Fruit fly (Drosophila melanogaster): Measurements from ENCODE around the gene CG33927.

CG33927 gene

DNA sequence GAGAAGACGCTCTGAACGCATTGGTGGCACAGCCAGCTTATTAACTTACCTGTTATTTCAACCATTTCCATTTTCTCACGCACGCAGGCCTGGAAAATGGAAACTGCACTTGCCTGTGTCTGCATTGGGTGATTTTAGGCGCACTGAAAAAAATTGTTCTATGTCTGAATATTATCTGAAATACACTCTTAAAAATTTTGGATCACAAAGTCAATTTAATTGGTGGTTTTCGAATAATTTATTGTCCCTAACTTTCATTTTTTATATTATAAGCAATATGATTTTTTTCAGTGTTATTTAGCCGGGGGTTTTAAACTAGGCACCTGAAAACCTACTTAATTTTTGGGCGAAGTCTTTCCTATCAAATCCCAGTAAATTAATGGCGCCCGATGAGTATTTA is 27.3 kb downstream of the CG33927 start:
- TF ChIP-seq EcR (GFP tag; optimal IDR thresholded peaks at IDR 0.05) (no peak), Dll (optimal IDR thresholded peaks at IDR 0.05) (no peak), pan (optimal IDR thresholded peaks at IDR 0.05) (no peak), CG8478 (optimal IDR thresholded peaks at IDR 0.05) (no peak), psq (optimal IDR thresholded peaks at IDR 0.05) (no peak), usp (GFP tag; optimal IDR thresholded peaks at IDR 0.05) (no peak)

DNA sequence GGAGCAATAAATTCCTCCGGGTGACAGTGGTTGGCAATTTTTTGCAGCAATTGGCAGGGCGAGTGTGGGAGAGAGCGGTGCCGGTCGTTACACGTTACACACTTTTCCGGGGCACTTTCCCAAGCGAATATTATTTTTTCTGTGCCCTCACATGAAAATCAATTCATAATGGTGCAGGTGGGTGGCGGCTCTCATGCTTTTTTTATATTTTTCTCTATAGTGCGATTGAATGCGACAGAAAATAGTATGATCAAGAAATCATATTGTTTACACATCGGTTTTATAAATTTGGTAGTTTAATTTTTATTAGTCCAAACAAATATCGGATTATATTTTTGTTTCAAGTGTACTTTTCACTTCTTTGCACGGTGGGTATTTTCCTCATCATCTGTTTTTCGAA is 28.8 kb downstream of the CG33927 start:
- TF ChIP-seq EcR (GFP tag; optimal IDR thresholded peaks at IDR 0.05): no peak
- TF ChIP-seq Dll (optimal IDR thresholded peaks at IDR 0.05): no peak
- TF ChIP-seq psq (optimal IDR thresholded peaks at IDR 0.05): no peak
- no peak for TF ChIP-seq pan (optimal IDR thresholded peaks at IDR 0.05)
- TF ChIP-seq CG8478 (optimal IDR thresholded peaks at IDR 0.05): no peak
- no peak for TF ChIP-seq usp (GFP tag; optimal IDR thresholded peaks at IDR 0.05)

DNA sequence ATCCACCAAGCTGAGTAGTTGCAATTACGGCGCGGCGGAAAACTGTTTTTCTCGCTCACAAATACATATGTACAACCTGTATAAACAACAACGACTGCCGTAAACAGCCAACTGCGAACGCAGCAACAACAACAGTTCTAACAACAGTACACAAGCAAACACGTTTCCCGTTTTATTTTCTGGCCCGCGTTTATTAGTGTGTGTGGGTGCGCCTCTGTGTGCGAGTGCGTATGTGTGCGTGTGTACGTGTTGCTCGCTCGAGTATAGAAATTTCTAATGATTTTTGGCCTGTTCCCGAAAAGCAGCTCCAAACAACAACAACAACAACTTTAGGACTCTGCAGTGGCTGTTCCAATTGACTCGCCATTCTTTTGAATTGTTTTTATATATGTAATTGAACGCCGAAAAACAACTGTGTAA is 30.5 kb downstream of the CG33927 start:
- TF ChIP-seq psq (optimal IDR thresholded peaks at IDR 0.05) (no peak), CG8478 (optimal IDR thresholded peaks at IDR 0.05) (no peak), EcR (GFP tag; optimal IDR thresholded peaks at IDR 0.05) (no peak), pan (optimal IDR thresholded peaks at IDR 0.05) (no peak), usp (GFP tag; optimal IDR thresholded peaks at IDR 0.05) (no peak), Dll (optimal IDR thresholded peaks at IDR 0.05) (no peak)

DNA sequence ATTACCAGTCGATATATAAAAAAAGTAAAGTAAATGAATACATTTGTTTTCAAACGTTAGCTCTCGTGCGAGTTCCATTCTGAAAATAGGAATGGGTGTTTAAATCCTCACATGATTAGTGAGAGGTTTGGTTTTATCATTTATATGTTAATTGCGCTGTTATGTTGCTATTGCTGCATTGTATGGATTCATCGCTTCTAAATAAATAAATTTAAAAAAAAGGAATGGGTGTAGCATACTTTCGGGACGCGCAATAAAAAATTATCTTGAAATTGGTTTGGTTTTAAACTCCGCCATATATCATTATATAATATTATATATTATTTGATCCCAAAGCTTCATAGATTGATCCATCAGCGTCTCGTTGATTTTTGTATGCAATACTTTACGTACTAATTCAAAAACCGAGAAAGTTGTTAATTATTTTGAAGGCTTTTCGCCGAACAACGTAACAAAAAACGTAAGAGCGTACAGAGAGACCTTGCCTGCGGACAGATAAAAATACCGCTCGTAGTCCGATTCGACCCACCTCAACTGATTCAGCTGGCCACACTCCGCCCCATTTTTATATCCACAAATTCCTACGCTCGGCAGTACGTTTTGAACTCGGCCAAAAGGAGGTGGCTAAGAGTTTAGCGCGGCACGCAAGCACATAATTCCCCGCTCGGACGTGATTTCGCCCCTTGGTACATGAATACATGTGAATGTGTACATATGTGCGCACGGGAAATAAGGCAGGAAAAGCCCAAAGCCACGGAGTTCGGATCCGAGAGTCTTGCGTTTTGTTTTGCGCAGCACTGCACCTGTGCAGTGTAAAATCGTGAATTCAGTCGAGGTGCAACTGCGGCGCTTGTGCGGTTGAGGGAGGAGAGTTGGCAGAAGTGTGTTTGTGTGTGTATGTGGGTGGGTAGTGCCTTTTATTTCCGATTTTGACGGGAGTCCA is 31.1 kb downstream of the CG33927 start, which contains the start of gene smash:
Gene smash (plus strand): TSS at position 589 of the 943 bp plus-strand sequence.
- TF ChIP-seq EcR (GFP tag; optimal IDR thresholded peaks at IDR 0.05) (no peak), pan (optimal IDR thresholded peaks at IDR 0.05) (no peak), psq (optimal IDR thresholded peaks at IDR 0.05) (no peak), CG8478 (optimal IDR thresholded peaks at IDR 0.05) (no peak), usp (GFP tag; optimal IDR thresholded peaks at IDR 0.05) (no peak), Dll (optimal IDR thresholded peaks at IDR 0.05) (no peak)

DNA sequence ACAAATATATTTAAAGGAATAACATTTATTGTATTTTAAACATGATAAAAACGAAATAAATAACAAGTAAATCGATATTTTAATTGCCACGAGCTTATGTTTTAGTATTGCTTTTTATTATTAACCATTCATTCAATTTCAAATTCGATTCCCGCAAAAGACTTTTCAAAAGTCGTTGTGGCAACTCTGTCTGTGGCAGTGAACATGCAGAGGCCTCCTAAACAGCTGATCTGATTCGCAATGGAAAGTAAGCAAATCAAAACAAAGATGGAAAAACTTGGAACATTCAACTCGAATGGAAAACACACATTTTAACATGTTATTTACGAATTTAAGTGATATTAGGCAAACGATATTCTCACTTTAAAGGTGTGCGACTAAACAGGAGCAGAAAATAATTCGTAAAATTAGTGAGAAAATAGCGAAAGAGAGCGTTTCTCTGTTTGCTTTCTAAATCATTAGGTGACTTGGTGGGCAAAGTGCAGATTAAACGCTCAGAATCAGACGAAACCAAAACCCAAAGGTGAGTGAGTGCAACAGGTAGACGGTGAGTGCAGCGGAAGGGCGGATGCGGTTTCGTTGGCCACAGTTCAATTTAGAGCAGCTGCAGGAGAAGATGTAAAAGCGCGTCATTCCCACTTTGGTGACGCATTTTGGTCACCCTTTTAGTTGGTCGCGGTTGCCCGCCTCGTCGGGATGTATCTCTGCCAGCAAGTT is 35.7 kb downstream of the CG33927 start, which contains the start of gene spartin:
Gene spartin (plus strand): TSS at position 244 of the 717 bp plus-strand sequence.
- TF ChIP-seq CG8478 (optimal IDR thresholded peaks at IDR 0.05): no peak
- no peak for TF ChIP-seq EcR (GFP tag; optimal IDR thresholded peaks at IDR 0.05)
- TF ChIP-seq Dll (optimal IDR thresholded peaks at IDR 0.05): no peak
- TF ChIP-seq psq (optimal IDR thresholded peaks at IDR 0.05): no peak
- TF ChIP-seq usp (GFP tag; optimal IDR thresholded peaks at IDR 0.05): no peak
- no peak for TF ChIP-seq pan (optimal IDR thresholded peaks at IDR 0.05)

DNA sequence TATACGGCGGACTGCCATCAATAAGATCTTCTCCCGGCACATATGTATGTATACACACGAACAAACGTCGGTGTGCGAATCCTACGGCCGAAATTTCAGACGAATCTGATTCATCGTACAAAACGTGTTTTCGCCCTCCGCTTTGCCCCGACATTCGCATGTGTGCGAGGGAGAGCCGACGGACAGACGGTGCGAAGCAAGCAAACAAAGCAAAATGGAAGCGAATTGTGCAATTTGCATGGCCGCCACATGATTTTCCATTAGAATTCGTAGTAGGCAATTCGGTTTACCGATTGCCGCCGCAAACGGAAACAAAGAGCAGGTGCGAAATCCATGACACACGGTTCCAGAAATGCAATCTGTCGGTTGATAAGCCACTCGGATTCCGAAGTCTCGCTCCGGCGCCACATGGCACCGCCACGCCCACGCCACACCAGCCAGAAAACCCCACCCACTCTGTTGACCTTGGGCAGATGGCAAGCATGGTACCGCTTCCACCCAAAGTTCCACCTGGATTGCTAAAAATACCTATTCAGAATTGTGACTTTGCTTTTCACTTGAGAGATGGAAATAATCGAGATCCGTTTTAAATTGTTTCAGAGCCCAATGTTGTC is 40.4 kb downstream of the CG33927 start:
- no peak for TF ChIP-seq Dll (optimal IDR thresholded peaks at IDR 0.05)
- TF ChIP-seq CG8478 (optimal IDR thresholded peaks at IDR 0.05): no peak
- TF ChIP-seq EcR (GFP tag; optimal IDR thresholded peaks at IDR 0.05): no peak
- no peak for TF ChIP-seq pan (optimal IDR thresholded peaks at IDR 0.05)
- no peak for TF ChIP-seq psq (optimal IDR thresholded peaks at IDR 0.05)
- no peak for TF ChIP-seq usp (GFP tag; optimal IDR thresholded peaks at IDR 0.05)

DNA sequence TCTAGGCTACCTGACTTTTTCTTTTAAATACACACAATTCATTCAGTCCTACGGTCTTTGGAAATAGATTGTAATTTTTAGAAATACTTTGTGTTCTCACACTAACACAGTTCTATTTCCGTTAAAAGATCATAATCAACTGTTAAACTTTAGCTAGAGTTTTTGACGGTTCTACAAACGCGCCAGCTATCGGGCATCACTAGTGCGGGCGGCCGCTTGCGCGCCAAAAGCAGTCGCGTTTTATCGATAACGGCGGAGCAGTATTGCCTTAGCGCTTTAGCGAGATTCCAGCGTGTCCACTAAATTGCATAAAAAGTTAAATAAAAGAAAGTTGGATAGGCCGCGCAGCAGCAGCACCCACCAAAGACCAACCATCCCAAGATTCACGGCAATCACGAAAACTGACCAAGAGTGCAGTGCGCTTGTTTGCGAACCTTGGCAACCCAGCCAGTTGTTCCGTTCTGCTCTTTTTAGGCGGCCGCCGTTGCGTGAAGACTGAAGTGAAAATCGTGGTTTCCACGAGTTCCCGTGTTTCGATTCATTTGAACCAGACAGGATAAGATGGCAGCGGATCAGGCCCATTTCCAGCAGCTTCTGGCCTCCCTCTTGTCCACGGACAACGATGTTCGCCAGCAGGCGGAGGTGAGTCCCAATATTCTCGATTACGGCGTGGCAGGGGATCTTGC is 41.1 kb downstream of the CG33927 start, which contains the start of gene Karybeta3:
Gene Karybeta3 (plus strand): TSS at position 51 of the 686 bp plus-strand sequence.
- no peak for TF ChIP-seq usp (GFP tag; optimal IDR thresholded peaks at IDR 0.05)
- no peak for TF ChIP-seq psq (optimal IDR thresholded peaks at IDR 0.05)
- TF ChIP-seq pan (optimal IDR thresholded peaks at IDR 0.05): no peak
- TF ChIP-seq Dll (optimal IDR thresholded peaks at IDR 0.05): no peak

DNA sequence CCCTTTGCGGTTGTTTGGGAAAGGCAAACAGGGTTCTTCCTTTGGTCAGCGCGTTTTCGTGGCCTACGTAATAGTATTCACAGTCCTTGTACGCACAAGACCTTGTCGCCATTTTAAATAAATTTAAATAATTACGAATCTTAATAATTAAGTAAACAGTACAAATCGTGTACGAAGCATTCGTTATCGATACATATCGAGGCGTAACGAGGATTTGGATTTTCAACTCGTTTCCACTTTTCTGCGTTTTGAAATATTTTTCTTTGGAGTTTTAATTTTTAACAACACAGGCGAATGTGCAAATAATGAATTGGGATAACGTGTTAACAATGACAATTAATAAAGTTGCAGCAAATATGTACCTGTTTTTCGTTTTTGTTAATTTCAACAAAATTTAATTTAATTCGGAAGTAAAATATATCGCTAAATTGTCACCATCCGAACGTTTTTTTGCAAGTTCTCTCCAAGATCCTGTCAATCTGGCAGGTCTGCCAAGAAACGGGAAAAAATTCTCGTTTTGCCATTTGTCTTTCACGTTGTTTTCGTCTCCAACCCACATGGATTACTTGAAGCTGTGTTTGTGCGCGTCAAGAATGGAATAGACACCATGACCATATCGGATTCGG is 44.8 kb downstream of the CG33927 start, which contains the start of the genes Dlip2 and rpk:
Gene Dlip2 (minus strand): TSS at position 199 of the 626 bp plus-strand sequence.
Gene rpk (plus strand): TSS at position 525 of the 626 bp plus-strand sequence.
- TF ChIP-seq EcR (GFP tag; optimal IDR thresholded peaks at IDR 0.05): no peak

DNA sequence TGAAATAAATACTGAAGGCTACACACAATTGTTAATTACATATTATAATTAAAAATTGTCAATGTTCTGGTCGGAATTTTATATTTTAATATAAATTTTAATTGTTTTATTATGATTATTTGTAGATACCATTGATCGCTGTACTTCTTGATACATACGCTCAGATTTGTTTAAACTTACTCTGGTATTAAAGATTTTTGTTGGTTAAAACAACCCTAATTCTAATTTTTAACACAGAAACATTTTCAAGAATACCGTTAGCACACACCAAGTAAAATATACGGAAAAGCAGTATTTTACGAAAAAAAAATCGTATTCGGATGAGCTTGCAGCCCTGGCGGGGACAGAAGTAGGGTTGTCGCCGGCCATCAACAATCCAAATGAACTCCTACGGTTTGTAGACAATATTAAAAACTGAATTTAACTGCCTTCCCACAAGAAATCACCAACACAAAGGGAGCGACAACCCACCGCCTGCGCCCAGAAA is 48.7 kb downstream of the CG33927 start, which contains the start of the genes CG9775, MED31 and slx1:
Gene CG9775 (minus strand): TSS at position 223 of the 487 bp plus-strand sequence.
Gene MED31 (plus strand): TSS at position 348 of the 487 bp plus-strand sequence.
Gene slx1 (plus strand): TSS at position 348 of the 487 bp plus-strand sequence.
- TF ChIP-seq EcR (GFP tag; optimal IDR thresholded peaks at IDR 0.05) (no peak), CG8478 (optimal IDR thresholded peaks at IDR 0.05) (no peak), psq (optimal IDR thresholded peaks at IDR 0.05) (no peak), Dll (optimal IDR thresholded peaks at IDR 0.05) (no peak), usp (GFP tag; optimal IDR thresholded peaks at IDR 0.05) (no peak), pan (optimal IDR thresholded peaks at IDR 0.05) (no peak)

DNA sequence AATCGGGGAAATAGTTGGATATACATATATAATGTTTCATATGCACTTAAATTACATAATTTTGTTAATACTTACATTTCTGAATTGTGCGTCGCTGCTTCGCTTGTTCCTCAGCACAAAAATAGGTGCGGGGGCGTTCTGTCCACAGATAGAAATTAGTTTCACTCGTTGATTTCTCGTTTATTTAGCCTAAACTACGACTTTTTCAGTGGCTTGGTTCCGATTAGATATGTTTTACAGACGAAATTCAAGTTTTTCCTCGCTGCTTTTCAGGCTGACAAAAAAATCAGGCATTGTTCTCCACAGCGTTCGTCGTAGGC is 49.2 kb downstream of the CG33927 start:
- no peak for TF ChIP-seq usp (GFP tag; optimal IDR thresholded peaks at IDR 0.05)
- no peak for TF ChIP-seq CG8478 (optimal IDR thresholded peaks at IDR 0.05)
